Fruit fly (Drosophila melanogaster): ENCODE results near the gene CG43783.

CG43783 gene

dm6 chr3L:8953962-8954647, at the start of gene CG43783, which contains the start of gene orb2:
CG43783 (minus strand) TSS chr3L:8954272.
orb2 (minus strand) TSS chr3L:8954463.
- no peak for TF ChIP-seq CG6854 (GFP tag; optimal IDR thresholded peaks at IDR 0.05)
- TF ChIP-seq CG11762 (GFP tag; optimal IDR thresholded peaks at IDR 0.05; ENCODE audit: insufficient read depth) = peak; percentile 1
- no peak for TF ChIP-seq CG7368 (GFP tag; optimal IDR thresholded peaks at IDR 0.05)
- TF ChIP-seq Eip78C (GFP tag) = peak; percentile 69
- TF ChIP-seq achi (GFP tag; optimal IDR thresholded peaks at IDR 0.05) = no peak
- no peak for TF ChIP-seq CG3032 (tag; optimal IDR thresholded peaks at IDR 0.05)
- TF ChIP-seq Hr39 (GFP tag; optimal IDR thresholded peaks at IDR 0.05) = no peak
- TF ChIP-seq Sox14 (GFP tag; optimal IDR thresholded peaks at IDR 0.05) = no peak

- TF ChIP-seq CG8119 (GFP tag; IDR thresholded peaks at IDR 0.05) (no peak), Met (GFP tag; optimal IDR thresholded peaks at IDR 0.05) (no peak), cyc (GFP tag; optimal IDR thresholded peaks at IDR 0.05) (no peak), Hr39 (GFP tag; optimal IDR thresholded peaks at IDR 0.05) (no peak), CG34406 (GFP tag; optimal IDR thresholded peaks at IDR 0.05) (no peak), esn (GFP tag; optimal IDR thresholded peaks at IDR 0.05) (no peak), CG11762 (GFP tag; optimal IDR thresholded peaks at IDR 0.05; ENCODE audit: insufficient read depth) (no peak), lz (GFP tag; optimal IDR thresholded peaks at IDR 0.05) (no peak), Hr4 (GFP tag; optimal IDR thresholded peaks at IDR 0.05) (no peak), Blimp-1 (GFP tag; optimal IDR thresholded peaks at IDR 0.05) (no peak), fkh (GFP tag; optimal IDR thresholded peaks at IDR 0.05) (no peak), CG3919 (GFP tag; optimal IDR thresholded peaks at IDR 0.05) (no peak), Ets21C (GFP tag; optimal IDR thresholded peaks at IDR 0.05) (no peak)
These were observed 49.3 kb upstream of the CG43783 start for dm6 chr3L:9003369-9003768.

- TF ChIP-seq fkh (GFP tag; optimal IDR thresholded peaks at IDR 0.05) (no peak), Eip93F (GFP tag; optimal IDR thresholded peaks at IDR 0.05) (no peak), CG6276 (GFP tag; optimal IDR thresholded peaks at IDR 0.05) (no peak), topi (GFP tag; optimal IDR thresholded peaks at IDR 0.05) (no peak), Hr4 (GFP tag; optimal IDR thresholded peaks at IDR 0.05) (no peak), Hr38 (GFP tag; optimal IDR thresholded peaks at IDR 0.05) (no peak), esn (GFP tag; optimal IDR thresholded peaks at IDR 0.05) (no peak), Met (GFP tag; optimal IDR thresholded peaks at IDR 0.05) (no peak), CG15336 (GFP tag; IDR thresholded peaks at IDR 0.05) (no peak), Gug (GFP tag; IDR thresholded peaks at IDR 0.05) (no peak), CG10631 (GFP tag; optimal IDR thresholded peaks at IDR 0.05) (no peak), CG11762 (GFP tag; optimal IDR thresholded peaks at IDR 0.05; ENCODE audit: insufficient read depth) (no peak), CG6163 (GFP tag; IDR thresholded peaks at IDR 0.05) (no peak), Eip78C (GFP tag) (no peak), Ets21C (GFP tag; optimal IDR thresholded peaks at IDR 0.05) (no peak), CG6792 (GFP tag; optimal IDR thresholded peaks at IDR 0.05) (no peak), spab (GFP tag; optimal IDR thresholded peaks at IDR 0.05) (no peak), Lpt (GFP tag; optimal IDR thresholded peaks at IDR 0.05) (no peak), fd85E (GFP tag; optimal IDR thresholded peaks at IDR 0.05) (no peak)
These were observed 48.5 kb upstream of the CG43783 start for dm6 chr3L:9002527-9002926.

- TF ChIP-seq spab (GFP tag; optimal IDR thresholded peaks at IDR 0.05) (no peak), dac (GFP tag; optimal IDR thresholded peaks at IDR 0.05) (no peak), svp (GFP tag) (peak; percentile 83), Hr39 (GFP tag; optimal IDR thresholded peaks at IDR 0.05) (peak; percentile 13), Eip75B (GFP tag; optimal IDR thresholded peaks at IDR 0.05) (peak; percentile 14), eg (GFP tag; IDR thresholded peaks at IDR 0.05) (no peak; the same call in 2 of the 3 replicates), Eip93F (GFP tag; optimal IDR thresholded peaks at IDR 0.05) (peak; percentile 13), fkh (GFP tag; optimal IDR thresholded peaks at IDR 0.05) (peak; percentile 75), CG4318 (GFP tag; optimal IDR thresholded peaks at IDR 0.05) (no peak), lz (GFP tag; optimal IDR thresholded peaks at IDR 0.05) (peak; percentile 7)
These were observed 43.7 kb upstream of the CG43783 start, which contains the start of the genes smg and CG5087 for dm6 chr3L:8997686-8998239. smg (minus strand) TSS chr3L:8997989. CG5087 (plus strand) TSS chr3L:8998184.

Data from whole organism, prepupa.